Fruit fly (Drosophila melanogaster): Measurements from ENCODE around the gene PyK.

Gene PyK

DNA sequence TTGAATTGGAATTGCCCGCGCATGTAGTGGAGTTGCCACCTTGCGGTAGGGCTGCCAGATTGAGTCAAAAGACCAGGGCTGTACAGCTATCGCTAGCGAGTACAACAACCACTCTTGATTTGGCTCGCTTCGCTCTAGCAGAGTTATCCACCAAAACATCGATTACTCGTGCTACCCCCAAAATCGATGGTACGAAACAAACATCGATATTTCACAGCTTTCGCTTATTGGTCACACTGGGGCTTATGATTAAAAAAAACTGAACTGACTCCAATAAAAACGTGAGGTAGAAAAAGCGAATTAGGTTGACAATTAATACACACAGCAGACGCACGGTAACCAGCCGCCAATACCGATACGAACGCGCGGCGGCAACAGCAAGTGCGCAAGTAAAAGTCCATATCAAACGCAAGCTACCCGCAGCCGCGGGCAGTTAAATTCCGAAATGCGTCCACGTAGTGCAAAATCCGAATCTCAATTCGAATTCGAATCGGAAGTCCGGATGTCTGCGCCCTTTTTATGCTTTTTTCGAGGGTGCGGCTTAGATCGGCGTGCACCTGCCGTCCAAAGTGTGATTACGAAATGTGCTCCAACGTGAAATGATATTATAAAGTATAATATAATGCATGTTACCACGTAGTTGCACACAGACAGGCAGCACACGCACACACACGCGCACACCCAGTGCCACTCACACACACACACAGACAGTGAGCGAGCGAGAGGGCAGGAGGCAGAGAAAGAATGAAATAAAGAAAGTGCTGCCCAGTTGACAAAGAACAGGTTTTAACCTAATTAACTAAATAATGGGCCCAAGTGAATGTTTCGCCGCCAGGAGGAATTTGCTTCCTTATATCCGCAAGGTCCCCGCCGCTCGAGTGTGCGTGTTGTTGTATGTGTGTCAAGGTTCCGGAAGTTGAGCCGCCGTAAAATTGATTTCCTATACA lies 10.6 kb upstream of the PyK start, which contains the start of gene Sar1 (continued):
- no peak for TF ChIP-seq CG2889 (GFP tag; IDR thresholded peaks at IDR 0.05)
- no peak for TF ChIP-seq sima (GFP tag; optimal IDR thresholded peaks at IDR 0.05)
- peak; percentile 41 for TF ChIP-seq Dek (tag; optimal IDR thresholded peaks at IDR 0.05)
- TF ChIP-seq CG11085 (GFP tag; IDR thresholded peaks at IDR 0.05) = no peak
- TF ChIP-seq corto (GFP tag; optimal IDR thresholded peaks at IDR 0.05) = no peak
- TF ChIP-seq run (tag; optimal IDR thresholded peaks at IDR 0.05) = no peak
- TF ChIP-seq hb (GFP tag; IDR thresholded peaks at IDR 0.05; ENCODE audit: partially characterized antibody) = peak; percentile 85
- no peak for TF ChIP-seq pfk (GFP tag; optimal IDR thresholded peaks at IDR 0.05)
- TF ChIP-seq CG9215 (GFP tag; IDR thresholded peaks at IDR 0.05) = no peak
- no peak for TF ChIP-seq MTF-1 (GFP tag; optimal IDR thresholded peaks at IDR 0.05; ENCODE audit: borderline replicate concordance)
- TF ChIP-seq CG15514 (GFP tag; optimal IDR thresholded peaks at IDR 0.05) = peak; percentile 96
- TF ChIP-seq CG2199 (GFP tag; IDR thresholded peaks at IDR 0.05) = no peak
- TF ChIP-seq CG5245 (GFP tag; optimal IDR thresholded peaks at IDR 0.05) = no peak
- TF ChIP-seq CG2116 (GFP tag; optimal IDR thresholded peaks at IDR 0.05) = peak; percentile 83
- peak; percentile 39 for TF ChIP-seq CG6854 (GFP tag; optimal IDR thresholded peaks at IDR 0.05)
- TF ChIP-seq Dbx (GFP tag; IDR thresholded peaks at IDR 0.05) = peak; percentile 74; the same call in 2 of the 3 replicates
- TF ChIP-seq CTCF (GFP tag; optimal IDR thresholded peaks at IDR 0.05) = peak; percentile 60
- TF ChIP-seq C15 (GFP tag; IDR thresholded peaks at IDR 0.05) = no peak
- TF ChIP-seq CG12391 (tag; optimal IDR thresholded peaks at IDR 0.05) = peak; percentile 51
- no peak for TF ChIP-seq az2 (GFP tag; optimal IDR thresholded peaks at IDR 0.05)
- no peak for TF ChIP-seq Meics (GFP tag; optimal IDR thresholded peaks at IDR 0.05)
- no peak for TF ChIP-seq ash1 (GFP tag; optimal IDR thresholded peaks at IDR 0.05)
- TF ChIP-seq CG4328 (GFP tag; optimal IDR thresholded peaks at IDR 0.05) = no peak
- TF ChIP-seq Oaz (GFP tag; IDR thresholded peaks at IDR 0.05) = no peak
- TF ChIP-seq CG31441 (GFP tag; IDR thresholded peaks at IDR 0.05) = no peak
- TF ChIP-seq dpn (GFP tag; optimal IDR thresholded peaks at IDR 0.05) = peak; percentile 19 to 55
- TF ChIP-seq sd (tag; optimal IDR thresholded peaks at IDR 0.05) = peak; percentile 4
- TF ChIP-seq CG15073 (GFP tag; optimal IDR thresholded peaks at IDR 0.05) = no peak
- no peak for TF ChIP-seq E2f1 (GFP tag; IDR thresholded peaks at IDR 0.05)
- peak; percentile 24 for TF ChIP-seq Vsx1 (GFP tag; optimal IDR thresholded peaks at IDR 0.05)
- peak; percentile 33; the same call in 1 of the 2 replicates for TF ChIP-seq CG8765 (GFP tag; IDR thresholded peaks at IDR 0.05)
- no peak for TF ChIP-seq CG6683 (GFP tag; optimal IDR thresholded peaks at IDR 0.05)
- no peak for TF ChIP-seq Sox100B (GFP tag; optimal IDR thresholded peaks at IDR 0.05)
- no peak for TF ChIP-seq CG18476 (GFP tag; optimal IDR thresholded peaks at IDR 0.05)
- peak; percentile 19 for TF ChIP-seq CG4282 (GFP tag; optimal IDR thresholded peaks at IDR 0.05)
- no peak for TF ChIP-seq gsb (GFP tag; IDR thresholded peaks at IDR 0.05)
- TF ChIP-seq CG13287 (GFP tag; IDR thresholded peaks at IDR 0.05; ENCODE audit: partially characterized antibody) = peak; percentile 98
- TF ChIP-seq bcd (GFP tag; optimal IDR thresholded peaks at IDR 0.05) = peak; percentile 29
- TF ChIP-seq ttk (GFP tag; IDR thresholded peaks at IDR 0.05) = no peak
- TF ChIP-seq pita (GFP tag; optimal IDR thresholded peaks at IDR 0.05) = peak; percentile 97
- TF ChIP-seq CG10274 (GFP tag; optimal IDR thresholded peaks at IDR 0.05) = no peak
- TF ChIP-seq org-1 (GFP tag; optimal IDR thresholded peaks at IDR 0.05) = no peak
- no peak for TF ChIP-seq Oli (tag; optimal IDR thresholded peaks at IDR 0.05)
- peak; percentile 50 for TF ChIP-seq NC2β (GFP tag; optimal IDR thresholded peaks at IDR 0.05)
- TF ChIP-seq Hr51 (GFP tag; optimal IDR thresholded peaks at IDR 0.05) = peak in 1 of 2 experiments; percentile 32
- no peak; the same call in 1 of the 2 replicates for TF ChIP-seq HLH3B (GFP tag; IDR thresholded peaks at IDR 0.05)
- no peak for TF ChIP-seq tgo (GFP tag; IDR thresholded peaks at IDR 0.05)
- no peak for TF ChIP-seq CG17385 (GFP tag; optimal IDR thresholded peaks at IDR 0.05)
- TF ChIP-seq Neu2 (GFP tag; optimal IDR thresholded peaks at IDR 0.05; ENCODE audit: borderline replicate concordance) = no peak

All from whole organism, embryonic.